Worm (Caenorhabditis elegans) whole organism, young adult: ENCODE measurements around the gene T08B1.1.

Experiments
- B0035.1 ChIP-seq: sonication (generic microtip); optimal IDR thresholded peaks from 2 replicates; lab custom pipeline; 2016; ENCODE audit warnings: missing genetic modification characterization, mild to moderate bottlenecking, missing compliant biosample characterization, missing genotype, missing genetic modification reagents
- B0261.1 ChIP-seq: sonication (generic microtip); optimal IDR thresholded peaks from 2 replicates; lab custom pipeline; 2016; ENCODE audit warnings: mild to moderate bottlenecking, missing genetic modification characterization, moderate library complexity, missing compliant biosample characterization
- B0336.3 ChIP-seq: fragments of 200-800 bp; sonication (Bioruptor generic); IDR thresholded peaks from 2 replicates; pipeline ENCODE4 v1.3.6; 2022; ENCODE audit warnings: missing genetic modification characterization, missing compliant biosample characterization
- C06A6.2 ChIP-seq: fragments of 200-800 bp; sonication (Bioruptor generic); conservative IDR thresholded peaks from 2 replicates; pipeline ENCODE4 v1.3.6; 2022; ENCODE audit warnings: missing genetic modification characterization, missing compliant biosample characterization
- F23B12.7 ChIP-seq: sonication (generic microtip); optimal IDR thresholded peaks from 2 replicates; lab custom pipeline; 2017; ENCODE audit warnings: missing genetic modification characterization, mild to moderate bottlenecking, missing compliant biosample characterization, antibody characterized with exemption, moderate library complexity; ENCODE audit not compliant: insufficient read depth
- F39B2.1 ChIP-seq: fragments of 200-800 bp; sonication (Bioruptor generic); IDR thresholded peaks from 2 replicates; pipeline ENCODE4 v1.3.6; 2022; ENCODE audit warnings: missing genetic modification reagents, missing genetic modification characterization, missing compliant biosample characterization
- F57C9.4 ChIP-seq: sonication (generic microtip); optimal IDR thresholded peaks from 2 replicates; lab custom pipeline; 2017; ENCODE audit warnings: mild to moderate bottlenecking, missing genetic modification characterization, missing compliant biosample characterization
- Y56A3A.18 ChIP-seq: fragments of 200-800 bp; sonication (Bioruptor generic); IDR thresholded peaks from 2 replicates; pipeline ENCODE4 v1.3.6; 2022; ENCODE audit warnings: missing genetic modification reagents, missing genetic modification characterization, missing compliant biosample characterization
- Y79H2A.3 ChIP-seq: fragments of 200-800 bp; sonication (Bioruptor generic); conservative IDR thresholded peaks from 2 replicates; pipeline ENCODE4 v1.3.6; 2022; ENCODE audit warnings: missing genetic modification reagents, missing genetic modification characterization, missing compliant biosample characterization
- Y95B8A.8 ChIP-seq: fragments of 200-800 bp; sonication (Bioruptor generic); IDR thresholded peaks from 2 replicates; pipeline ENCODE4 v1.3.6; 2022; ENCODE audit warnings: missing genetic modification reagents, missing genetic modification characterization, missing compliant biosample characterization
- akir-1 ChIP-seq: fragments of 200-800 bp; sonication (Bioruptor generic); optimal IDR thresholded peaks from 2 replicates; lab custom pipeline; 2018; ENCODE audit warnings: mild to moderate bottlenecking, missing genetic modification characterization, moderate library complexity, missing compliant biosample characterization
- aptf-2 ChIP-seq: fragments of 200-800 bp; sonication (Bioruptor generic); conservative IDR thresholded peaks from 2 replicates; pipeline ENCODE4 v1.3.6; 2022; ENCODE audit warnings: missing genetic modification reagents, missing genetic modification characterization, missing compliant biosample characterization
- aptf-3 ChIP-seq: fragments of 200-800 bp; sonication (Bioruptor generic); IDR thresholded peaks from 2 replicates; pipeline ENCODE4 v1.3.6; 2022; ENCODE audit warnings: missing genetic modification characterization, missing compliant biosample characterization
- attf-3 ChIP-seq: fragments of 200-800 bp; sonication (Bioruptor generic); conservative IDR thresholded peaks from 2 replicates; pipeline ENCODE4 v1.3.6; 2022; ENCODE audit warnings: missing genetic modification reagents, missing genetic modification characterization, missing compliant biosample characterization
- bed-1 ChIP-seq: fragments of 200-800 bp; sonication (Bioruptor generic); IDR thresholded peaks from 2 replicates; pipeline ENCODE4 v1.3.6; 2022; ENCODE audit warnings: missing genetic modification reagents, missing genetic modification characterization, missing compliant biosample characterization
- cebp-1 ChIP-seq, 2 experiments: fragments of 200-800 bp in 1 of 2; sonication (Bioruptor generic) in 1 of 2; sonication (generic microtip) in 1 of 2; IDR thresholded peaks in 1 of 2; optimal IDR thresholded peaks in 1 of 2; 2 replicates each; pipeline versions ENCODE4 v1.3.6 to Lab custom; 2017 to 2022; ENCODE audit warnings: missing compliant biosample characterization in 2 of 2, missing genetic modification characterization in 2 of 2, mild to moderate bottlenecking in 1 of 2, missing genetic modification reagents in 1 of 2, moderate library complexity in 1 of 2
- cebp-2 ChIP-seq: fragments of 200-800 bp; sonication (Bioruptor generic); IDR thresholded peaks from 2 replicates; pipeline ENCODE4 v1.3.6; 2022; ENCODE audit warnings: missing genetic modification characterization, missing compliant biosample characterization
- ceh-58 ChIP-seq: fragments of 200-800 bp; sonication (Bioruptor generic); IDR thresholded peaks from 2 replicates; pipeline ENCODE4 v1.3.6; 2022; ENCODE audit warnings: missing genetic modification characterization, missing compliant biosample characterization
- dox-1 ChIP-seq: fragments of 200-800 bp; sonication (Bioruptor generic); IDR thresholded peaks from 2 replicates; pipeline ENCODE4 v1.3.6; 2022; ENCODE audit warnings: missing genetic modification reagents, missing genetic modification characterization, missing compliant biosample characterization
- ekl-4 ChIP-seq: fragments of 200-800 bp; sonication (Bioruptor generic); IDR thresholded peaks from 2 replicates; pipeline ENCODE4 v1.3.6; 2022; ENCODE audit warnings: missing genetic modification reagents, missing genetic modification characterization, missing compliant biosample characterization
- ets-4 ChIP-seq: fragments of 200-800 bp; sonication (Bioruptor generic); optimal IDR thresholded peaks from 2 replicates; lab custom pipeline; 2018; ENCODE audit warnings: mild to moderate bottlenecking, missing genetic modification characterization, missing compliant biosample characterization
- gei-17 ChIP-seq: fragments of 200-800 bp; sonication (Bioruptor generic); optimal IDR thresholded peaks from 2 replicates; lab custom pipeline; 2018; ENCODE audit warnings: mild to moderate bottlenecking, missing genetic modification characterization, missing compliant biosample characterization
- hmg-1.2 ChIP-seq: fragments of 200-800 bp; sonication (Bioruptor generic); IDR thresholded peaks from 2 replicates; pipeline ENCODE4 v1.3.6; 2022; ENCODE audit warnings: missing genetic modification reagents, missing genetic modification characterization, missing compliant biosample characterization
- lin-26 ChIP-seq: fragments of 200-800 bp; sonication (Bioruptor generic); IDR thresholded peaks from 2 replicates; pipeline ENCODE4 v1.3.6; 2022; ENCODE audit warnings: missing genetic modification reagents, missing genetic modification characterization, missing compliant biosample characterization
- lsy-27 ChIP-seq: sonication (generic microtip); optimal IDR thresholded peaks from 2 replicates; lab custom pipeline; 2017; ENCODE audit warnings: missing genetic modification characterization, mild to moderate bottlenecking, missing compliant biosample characterization, antibody characterized with exemption, missing genotype, borderline replicate concordance; ENCODE audit not compliant: insufficient read depth
- madf-6 ChIP-seq: fragments of 200-800 bp; sonication (Bioruptor generic); IDR thresholded peaks from 2 replicates; pipeline ENCODE4 v1.3.6; 2022; ENCODE audit warnings: missing genetic modification reagents, missing genetic modification characterization, missing compliant biosample characterization
- mes-4 ChIP-seq: sonication (generic microtip); optimal IDR thresholded peaks from 2 replicates; lab custom pipeline; 2016; ENCODE audit warnings: missing genotype, missing genetic modification characterization, missing compliant biosample characterization
- mxl-1 ChIP-seq: sonication (generic microtip); optimal IDR thresholded peaks from 2 replicates; lab custom pipeline; 2016; ENCODE audit warnings: missing genetic modification characterization, missing compliant biosample characterization
- nfya-1 ChIP-seq: sonication (generic microtip); optimal IDR thresholded peaks from 2 replicates; lab custom pipeline; 2017; ENCODE audit warnings: antibody characterized with exemption, missing compliant biosample characterization, missing genetic modification characterization, borderline replicate concordance; ENCODE audit not compliant: insufficient read depth
- nhr-120 ChIP-seq: fragments of 200-800 bp; sonication (Bioruptor generic); IDR thresholded peaks from 2 replicates; pipeline ENCODE4 v1.3.6; 2022; ENCODE audit warnings: missing genetic modification characterization, missing compliant biosample characterization
- nhr-179 ChIP-seq: sonication (generic microtip); optimal IDR thresholded peaks from 2 replicates; lab custom pipeline; 2016; ENCODE audit warnings: mild to moderate bottlenecking, missing genetic modification characterization, missing compliant biosample characterization
- nhr-27 ChIP-seq: fragments of 200-800 bp; sonication (Bioruptor generic); optimal IDR thresholded peaks from 2 replicates; lab custom pipeline; 2018; ENCODE audit warnings: mild to moderate bottlenecking, missing genetic modification characterization, moderate library complexity, missing compliant biosample characterization
- nhr-80 ChIP-seq: sonication (generic microtip); optimal IDR thresholded peaks from 2 replicates; lab custom pipeline; 2016; ENCODE audit warnings: missing genetic modification characterization, missing compliant biosample characterization
- pha-4 ChIP-seq: fragments of 150-350 bp; sonication (generic microtip); optimal IDR thresholded peaks from 2 replicates; lab custom pipeline; 2014; ENCODE audit warnings: missing biosample characterization, missing genetic modification reagents, missing genetic modification characterization
- rcor-1 ChIP-seq: fragments of 200-800 bp; sonication (Bioruptor generic); IDR thresholded peaks from 2 replicates; pipeline ENCODE4 v1.3.6; 2022; ENCODE audit warnings: missing genetic modification reagents, missing genetic modification characterization, missing compliant biosample characterization
- repo-1 ChIP-seq: sonication (generic microtip); optimal IDR thresholded peaks from 2 replicates; lab custom pipeline; 2017; ENCODE audit warnings: mild to moderate bottlenecking, missing genetic modification characterization, missing compliant biosample characterization
- snpc-1.1 ChIP-seq: sonication (generic microtip); optimal IDR thresholded peaks from 2 replicates; lab custom pipeline; 2017; ENCODE audit warnings: missing genetic modification characterization, mild to moderate bottlenecking, missing compliant biosample characterization, antibody characterized with exemption, moderate library complexity, missing genotype, missing genetic modification reagents; ENCODE audit not compliant: insufficient read depth
- snpc-3.4 ChIP-seq: sonication (generic microtip); optimal IDR thresholded peaks from 2 replicates; lab custom pipeline; 2017; ENCODE audit warnings: missing genetic modification characterization, mild to moderate bottlenecking, missing compliant biosample characterization, antibody characterized with exemption, moderate library complexity, missing genotype, missing genetic modification reagents
- tbp1 ChIP-seq: fragments of 200-800 bp; sonication (Bioruptor generic); optimal IDR thresholded peaks from 2 replicates; lab custom pipeline; 2018; ENCODE audit warnings: mild to moderate bottlenecking, missing genetic modification characterization, missing compliant biosample characterization
- xnd-1 ChIP-seq: sonication (generic microtip); optimal IDR thresholded peaks from 2 replicates; lab custom pipeline; 2016; ENCODE audit warnings: missing genotype, missing genetic modification reagents, missing genetic modification characterization, missing compliant biosample characterization
- zim-3 ChIP-seq: sonication (generic microtip); optimal IDR thresholded peaks from 2 replicates; lab custom pipeline; 2017; ENCODE audit warnings: mild to moderate bottlenecking, missing genetic modification characterization, moderate library complexity, missing compliant biosample characterization
- ztf-28 ChIP-seq: fragments of 200-800 bp; sonication (Bioruptor generic); IDR thresholded peaks from 2 replicates; pipeline ENCODE4 v1.3.6; 2022; ENCODE audit warnings: missing genetic modification reagents, missing genetic modification characterization, missing compliant biosample characterization
- ztf-6 ChIP-seq: fragments of 200-800 bp; sonication (Bioruptor generic); IDR thresholded peaks from 2 replicates; pipeline ENCODE4 v1.3.6; 2022; ENCODE audit warnings: missing genetic modification reagents, missing genetic modification characterization, missing compliant biosample characterization

T08B1.1 gene

DNA sequence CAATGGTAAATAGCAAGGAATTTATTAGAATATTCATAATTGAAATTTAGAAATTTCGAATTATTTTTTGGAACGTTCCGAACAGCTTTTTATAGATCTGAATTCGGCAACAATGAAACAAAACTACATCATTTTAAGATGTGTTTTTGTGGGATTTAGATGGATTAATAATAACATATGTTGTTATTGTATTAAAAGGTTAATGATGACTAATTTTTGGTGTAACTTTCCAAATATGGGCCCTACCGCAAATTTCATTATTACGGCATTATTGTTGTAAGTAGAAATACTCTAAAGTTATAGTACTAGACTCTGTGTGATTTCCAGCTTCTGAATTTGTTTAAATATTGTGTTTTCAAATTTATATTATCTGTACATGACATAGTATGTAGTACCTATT is 27.0 kb upstream of the T08B1.1 start, which contains the start of gene F59A7.11:
Gene F59A7.11 (minus strand): TSS at position 101 of the 400 bp plus-strand sequence.
- TF ChIP-seq nfya-1 (tag; lab: Kevin White, UChicago) = no peak

DNA sequence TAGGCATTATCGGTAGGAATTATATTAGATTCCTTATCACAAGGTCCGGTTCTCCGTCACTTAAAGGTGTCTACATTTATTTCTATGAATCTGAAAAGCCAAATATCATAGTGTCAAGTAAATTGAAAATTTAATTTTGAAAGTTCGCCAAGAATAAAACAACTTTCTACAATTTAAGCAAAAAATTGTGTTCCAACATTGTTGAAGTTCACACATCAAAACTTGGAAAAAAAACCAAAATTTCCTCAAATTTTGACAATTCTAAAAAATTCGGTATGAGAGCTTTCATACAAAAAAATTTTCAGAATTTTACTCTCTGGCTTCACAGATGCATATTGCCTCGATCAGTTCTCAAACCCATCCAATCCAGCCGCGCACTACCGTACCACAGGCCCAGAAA is 24.9 kb upstream of the T08B1.1 start, which contains the start of gene F59A7.7:
Gene F59A7.7 (plus strand): TSS at position 301 of the 400 bp plus-strand sequence.
- TF ChIP-seq ceh-58 (GFP tag; lab: Robert Waterston, UW) (0 out of 2 replicates have a peak, but pooled peaks have one; percentile 23), B0261.1 (tag; lab: Kevin White, UChicago) (no peak)

DNA sequence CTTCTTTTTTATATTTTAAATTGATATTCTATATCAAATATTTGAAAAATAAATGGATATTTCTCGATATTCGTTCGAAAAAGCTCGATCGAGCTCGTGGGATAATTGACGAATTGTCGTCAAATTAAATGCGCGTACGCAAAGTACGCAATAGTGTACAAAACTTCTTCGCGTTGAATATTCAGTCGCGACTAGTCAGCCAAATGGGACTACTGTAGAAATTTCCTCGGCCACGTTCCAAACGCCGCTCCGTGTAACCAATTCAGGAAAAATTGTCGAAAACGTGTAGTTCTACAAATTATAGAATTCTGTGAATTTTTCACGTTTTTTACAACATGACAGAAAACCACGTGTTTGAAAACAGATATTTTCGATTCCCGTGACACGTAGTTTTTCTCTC is 21.6 kb upstream of the T08B1.1 start:
- TF ChIP-seq B0035.1 (tag; lab: Kevin White, UChicago) = no peak
- no peak for TF ChIP-seq lin-26 (GFP tag; lab: Robert Waterston, UW)
- TF ChIP-seq nhr-27 (tag; lab: Kevin White, UChicago) = no peak
- no peak for TF ChIP-seq bed-1
- TF ChIP-seq ztf-6 (GFP tag; lab: Robert Waterston, UW) = no peak
- peak; percentile 27 for TF ChIP-seq xnd-1 (tag; lab: Kevin White, UChicago)
- no peak for TF ChIP-seq pha-4 (tag; lab: Kevin White, UChicago)
- no peak for TF ChIP-seq repo-1 (tag; lab: Kevin White, UChicago)
- TF ChIP-seq akir-1 = no peak
- TF ChIP-seq aptf-2 = peak; percentile 92
- peak; percentile 44; the same call in 1 of the 2 replicates for TF ChIP-seq cebp-1 (GFP tag; IDR thresholded peaks at IDR 0.05; lab: Robert Waterston, UW)
- peak; percentile 35 for TF ChIP-seq cebp-1 (tag; optimal IDR thresholded peaks at IDR 0.05; lab: Kevin White, UChicago)
- TF ChIP-seq mxl-1 (tag; lab: Kevin White, UChicago) = no peak
- TF ChIP-seq nhr-80 (tag; lab: Kevin White, UChicago) = peak; percentile 61
- TF ChIP-seq Y95B8A.8 (GFP tag; lab: Robert Waterston, UW) = peak; percentile 79; the same call in 1 of the 2 replicates
- TF ChIP-seq attf-3 (GFP tag; lab: Robert Waterston, UW) = peak; percentile 74
- peak; percentile 65 for TF ChIP-seq B0336.3
- no peak for TF ChIP-seq lsy-27
- peak; percentile 87 for TF ChIP-seq rcor-1
- TF ChIP-seq nhr-120 (GFP tag; lab: Robert Waterston, UW) = no peak
- TF ChIP-seq madf-6 = peak; percentile 90
- TF ChIP-seq cebp-2 = no peak
- TF ChIP-seq snpc-1.1 (tag; lab: Kevin White, UChicago) = no peak
- peak; percentile 53; the same call in 1 of the 2 replicates for TF ChIP-seq ekl-4
- no peak for TF ChIP-seq mes-4 (tag; lab: Kevin White, UChicago)
- TF ChIP-seq tbp1 (GFP tag; lab: Kevin White, UChicago) = peak; percentile 51
- no peak for TF ChIP-seq gei-17 (GFP tag; lab: Kevin White, UChicago)
- no peak for TF ChIP-seq F57C9.4 (tag; lab: Kevin White, UChicago)
- TF ChIP-seq ceh-58 (GFP tag; lab: Robert Waterston, UW) = no peak
- TF ChIP-seq ztf-28 (GFP tag; lab: Robert Waterston, UW) = peak; percentile 84; the same call in 1 of the 2 replicates
- TF ChIP-seq dox-1 = peak; percentile 93
- peak; percentile 72 for TF ChIP-seq Y79H2A.3 (GFP tag; lab: Robert Waterston, UW)
- no peak for TF ChIP-seq F39B2.1 (GFP tag; lab: Robert Waterston, UW)
- TF ChIP-seq ets-4 = no peak
- no peak for TF ChIP-seq C06A6.2 (GFP tag; lab: Robert Waterston, UW)
- no peak for TF ChIP-seq snpc-3.4 (tag; lab: Kevin White, UChicago)
- no peak for TF ChIP-seq F23B12.7
- no peak for TF ChIP-seq nhr-179 (tag; lab: Kevin White, UChicago)
- TF ChIP-seq Y56A3A.18 = no peak
- peak; percentile 94 for TF ChIP-seq hmg-1.2
- TF ChIP-seq zim-3 = no peak
- no peak for TF ChIP-seq aptf-3
